Fruit fly (Drosophila melanogaster): ENCODE results near the gene Ugt304A1.

The Ugt304A1 gene

dm6 chr3R:11200042-11200884, 25.1 kb upstream of the Ugt304A1 start (continued):
- TF ChIP-seq CG16779 (GFP tag; IDR thresholded peaks at IDR 0.05) (no peak), B-H2 (GFP tag; optimal IDR thresholded peaks at IDR 0.05) (no peak), wdn (GFP tag; IDR thresholded peaks at IDR 0.05) (no peak), Dref (GFP tag; IDR thresholded peaks at IDR 0.05) (no peak), row (GFP tag; IDR thresholded peaks at IDR 0.05) (no peak), B-H1 (GFP tag; IDR thresholded peaks at IDR 0.05) (no peak), Hand (GFP tag; optimal IDR thresholded peaks at IDR 0.05) (no peak), ro (GFP tag; IDR thresholded peaks at IDR 0.05) (no peak), odd (GFP tag; optimal IDR thresholded peaks at IDR 0.05) (no peak), CG11696 (GFP tag; IDR thresholded peaks at IDR 0.05) (no peak), CG7357 (GFP tag; IDR thresholded peaks at IDR 0.05) (no peak), Dek (tag; optimal IDR thresholded peaks at IDR 0.05) (no peak), gcm2 (GFP tag; optimal IDR thresholded peaks at IDR 0.05) (no peak), Xrp1 (GFP tag; IDR thresholded peaks at IDR 0.05) (no peak), CG10959 (GFP tag; IDR thresholded peaks at IDR 0.05) (no peak), slp2 (GFP tag; optimal IDR thresholded peaks at IDR 0.05) (no peak), Mad (GFP tag; optimal IDR thresholded peaks at IDR 0.05) (no peak), Sry-δ (GFP tag; optimal IDR thresholded peaks at IDR 0.05) (no peak), CG4328 (GFP tag; optimal IDR thresholded peaks at IDR 0.05) (no peak), CG7271 (tag; optimal IDR thresholded peaks at IDR 0.05) (no peak), gsb (GFP tag; IDR thresholded peaks at IDR 0.05) (no peak), E2f2 (GFP tag; IDR thresholded peaks at IDR 0.05) (no peak), Bgb (GFP tag; IDR thresholded peaks at IDR 0.05; ENCODE audit: partially characterized antibody) (no peak), H2.0 (GFP tag; IDR thresholded peaks at IDR 0.05) (no peak), CG34422 (GFP tag; IDR thresholded peaks at IDR 0.05) (peak; percentile 13; the same call in 1 of the 3 replicates), CG17829 (tag; optimal IDR thresholded peaks at IDR 0.05) (peak; percentile 14), pb (GFP tag; optimal IDR thresholded peaks at IDR 0.05) (no peak), Xbp1 (GFP tag; optimal IDR thresholded peaks at IDR 0.05) (no peak), run (tag; optimal IDR thresholded peaks at IDR 0.05) (no peak), zf30C (GFP tag; optimal IDR thresholded peaks at IDR 0.05) (no peak), CG4730 (GFP tag; IDR thresholded peaks at IDR 0.05) (no peak), hth (optimal IDR thresholded peaks at IDR 0.05) (no peak), Six4 (GFP tag; optimal IDR thresholded peaks at IDR 0.05) (no peak), abd-A (tag; optimal IDR thresholded peaks at IDR 0.05) (no peak), nau (GFP tag; optimal IDR thresholded peaks at IDR 0.05) (no peak), CG8290 (GFP tag; optimal IDR thresholded peaks at IDR 0.05) (no peak), CG8290 (tag; optimal IDR thresholded peaks at IDR 0.05) (no peak), CG32772 (GFP tag; IDR thresholded peaks at IDR 0.05) (no peak), cg (GFP tag; optimal IDR thresholded peaks at IDR 0.05) (peak; percentile 43), CG17186 (GFP tag; optimal IDR thresholded peaks at IDR 0.05) (no peak), Antp (GFP tag; optimal IDR thresholded peaks at IDR 0.05) (no peak), sr (GFP tag; IDR thresholded peaks at IDR 0.05) (no peak), nerfin-2 (GFP tag; IDR thresholded peaks at IDR 0.05; ENCODE audit: partially characterized antibody) (no peak), NK7.1 (GFP tag; optimal IDR thresholded peaks at IDR 0.05) (no peak), CG6791 (GFP tag; IDR thresholded peaks at IDR 0.05; ENCODE audit: partially characterized antibody) (no peak), Fer2 (tag; optimal IDR thresholded peaks at IDR 0.05) (no peak), YL-1 (GFP tag; optimal IDR thresholded peaks at IDR 0.05) (no peak), CG3995 (GFP tag; optimal IDR thresholded peaks at IDR 0.05) (no peak), pros (GFP tag; optimal IDR thresholded peaks at IDR 0.05) (no peak), Med (GFP tag) (peak; percentile 57), bcd (GFP tag; optimal IDR thresholded peaks at IDR 0.05) (no peak), Ets97D (GFP tag; optimal IDR thresholded peaks at IDR 0.05) (no peak)
